Worm (Caenorhabditis elegans) whole organism, L4 larva: ENCODE results near the gene ZC250.5.

ENCODE experiments used
- F37D6.2 ChIP-seq: sonication (generic microtip); optimal IDR thresholded peaks from 2 replicates; lab custom pipeline; 2016; ENCODE audit warnings: mild to moderate bottlenecking, missing genetic modification characterization, missing compliant biosample characterization
- F44E2.7 ChIP-seq: fragments of 200-800 bp; sonication (Bioruptor generic); IDR thresholded peaks from 2 replicates; pipeline ENCODE4 v2.1.2; 2022; ENCODE audit warnings: missing genetic modification characterization, missing compliant biosample characterization
- F49E8.2 ChIP-seq: sonication (generic microtip); optimal IDR thresholded peaks from 2 replicates; lab custom pipeline; 2016; ENCODE audit warnings: missing compliant biosample characterization, mild to moderate bottlenecking, missing genetic modification characterization, borderline replicate concordance
- T20F7.1 ChIP-seq: fragments of 200-800 bp; sonication (Bioruptor generic); optimal IDR thresholded peaks from 2 replicates; lab custom pipeline; 2018; ENCODE audit warnings: mild to moderate bottlenecking, missing genetic modification characterization, missing compliant biosample characterization
- T26A8.4 ChIP-seq: fragments of 200-800 bp; sonication (Bioruptor generic); IDR thresholded peaks from 2 replicates; pipeline ENCODE4 v1.3.6; 2022; ENCODE audit warnings: missing genetic modification characterization, missing compliant biosample characterization
- Y75B8A.6 ChIP-seq: fragments of 200-800 bp; sonication (Bioruptor generic); IDR thresholded peaks from 2 replicates; pipeline ENCODE4 v1.3.6; 2022; ENCODE audit warnings: missing genetic modification reagents, missing genetic modification characterization, missing compliant biosample characterization
- aha-1 ChIP-seq: fragments of 150-350 bp; peaks from one replicate; lab custom pipeline; 2014; ENCODE audit warnings: missing biosample characterization, missing genetic modification characterization
- aly-2 ChIP-seq: sonication (generic microtip); optimal IDR thresholded peaks from 2 replicates; lab custom pipeline; 2018; ENCODE audit warnings: missing biosample characterization, missing genetic modification characterization
- ama-1 ChIP-seq: fragments of 150-350 bp; optimal IDR thresholded peaks from 2 replicates; lab custom pipeline; 2014; ENCODE audit warnings: inconsistent platforms, mixed read lengths
- ctbp-1 ChIP-seq: fragments of 200-800 bp; sonication (Bioruptor generic); IDR thresholded peaks from 2 replicates; pipeline ENCODE4 v1.3.6; 2022; ENCODE audit warnings: missing genetic modification reagents, missing genetic modification characterization, missing compliant biosample characterization
- daf-16 ChIP-seq, 3 experiments: sonication (generic microtip); optimal IDR thresholded peaks; 2 replicates each; lab custom pipeline; 2016 to 2017; ENCODE audit warnings: missing genetic modification characterization in 3 of 3, missing genetic modification reagents in 3 of 3, mild to moderate bottlenecking in 2 of 3, missing compliant biosample characterization in 2 of 3, missing biosample characterization in 1 of 3, moderate library complexity in 1 of 3
- dmd-9 ChIP-seq: fragments of 200-800 bp; sonication (Bioruptor generic); IDR thresholded peaks from 2 replicates; pipeline ENCODE4 v1.3.6; 2022; ENCODE audit warnings: missing genetic modification reagents, missing genetic modification characterization, missing compliant biosample characterization
- duxl-1 ChIP-seq: sonication (generic microtip); optimal IDR thresholded peaks from 2 replicates; lab custom pipeline; 2016; ENCODE audit warnings: mild to moderate bottlenecking, missing genetic modification characterization, moderate library complexity, missing compliant biosample characterization; ENCODE audit not compliant: poor library complexity
- dve-1 ChIP-seq: sonication (generic microtip); optimal IDR thresholded peaks from 2 replicates; lab custom pipeline; 2017; ENCODE audit warnings: antibody characterized with exemption, mild to moderate bottlenecking, missing genetic modification characterization, missing compliant biosample characterization; ENCODE audit not compliant: insufficient read depth
- fkh-10 ChIP-seq: fragments of 150-350 bp; optimal IDR thresholded peaks from 2 replicates; lab custom pipeline; 2014; ENCODE audit warnings: missing biosample characterization, missing genetic modification reagents, missing genetic modification characterization
- fos-1 ChIP-seq: fragments of 150-350 bp; optimal IDR thresholded peaks from 2 replicates; lab custom pipeline; 2014; ENCODE audit warnings: missing biosample characterization, missing genetic modification characterization
- hif-1 ChIP-seq, 2 experiments: sonication (generic microtip); optimal IDR thresholded peaks; 2 replicates each; lab custom pipeline; 2016 to 2017; ENCODE audit warnings: missing compliant biosample characterization in 2 of 2, missing genetic modification characterization in 2 of 2, missing genetic modification reagents in 2 of 2, missing genotype in 2 of 2, mild to moderate bottlenecking in 1 of 2
- hlh-11 ChIP-seq: fragments of 200-800 bp; sonication (Bioruptor generic); optimal IDR thresholded peaks from 2 replicates; lab custom pipeline; 2018; ENCODE audit warnings: mild to moderate bottlenecking, missing genetic modification characterization, missing compliant biosample characterization
- hlh-30 ChIP-seq: sonication (generic microtip); optimal IDR thresholded peaks from 2 replicates; lab custom pipeline; 2017; ENCODE audit warnings: antibody characterized with exemption, mild to moderate bottlenecking, missing genetic modification characterization, missing compliant biosample characterization; ENCODE audit not compliant: insufficient read depth
- hmg-1.1 ChIP-seq: fragments of 200-800 bp; sonication (Bioruptor generic); IDR thresholded peaks from 2 replicates; pipeline ENCODE4 v1.3.6; 2022; ENCODE audit warnings: missing genetic modification reagents, missing genetic modification characterization, missing compliant biosample characterization
- lin-1 ChIP-seq: fragments of 200-800 bp; sonication (Bioruptor generic); IDR thresholded peaks from 2 replicates; pipeline ENCODE4 v1.3.6; 2022; ENCODE audit warnings: missing genetic modification reagents, missing genetic modification characterization, missing compliant biosample characterization
- lin-38 ChIP-seq: fragments of 200-800 bp; sonication (Bioruptor generic); IDR thresholded peaks from 2 replicates; pipeline ENCODE4 v1.3.6; 2022; ENCODE audit warnings: missing genetic modification reagents, missing genetic modification characterization, missing compliant biosample characterization
- lin-39 ChIP-seq: fragments of 150-350 bp; optimal IDR thresholded peaks from 2 replicates; lab custom pipeline; 2014; ENCODE audit warnings: missing biosample characterization, missing genetic modification reagents, missing genetic modification characterization
- lir-3 ChIP-seq: sonication (generic microtip); optimal IDR thresholded peaks from 2 replicates; lab custom pipeline; 2016; ENCODE audit warnings: mild to moderate bottlenecking, missing genetic modification characterization, missing compliant biosample characterization
- lsy-2 ChIP-seq, 2 experiments: fragments of 150-350 bp in 1 of 2; sonication (generic microtip) in 1 of 2; optimal IDR thresholded peaks; 2 replicates each; lab custom pipeline; 2014 to 2017; ENCODE audit warnings: missing biosample characterization in 2 of 2, missing genetic modification characterization in 2 of 2
- madf-5 ChIP-seq, 2 experiments: fragments of 200-800 bp; sonication (Bioruptor generic); IDR thresholded peaks; 2 replicates each; pipeline ENCODE4 v1.3.6; 2022; ENCODE audit warnings: missing compliant biosample characterization in 2 of 2, missing genetic modification characterization in 2 of 2
- mes-2 ChIP-seq: sonication (generic microtip); optimal IDR thresholded peaks from 2 replicates; lab custom pipeline; 2016; ENCODE audit warnings: missing genotype, mild to moderate bottlenecking, missing genetic modification characterization, missing compliant biosample characterization; ENCODE audit not compliant: poor library complexity, severe bottlenecking
- mxl-3 ChIP-seq: fragments of 200-800 bp; sonication (Bioruptor generic); optimal IDR thresholded peaks from 2 replicates; lab custom pipeline; 2018; ENCODE audit warnings: mild to moderate bottlenecking, missing genetic modification characterization, missing compliant biosample characterization
- nhr-102 ChIP-seq: sonication (generic microtip); optimal IDR thresholded peaks from 2 replicates; lab custom pipeline; 2016; ENCODE audit warnings: mild to moderate bottlenecking, missing genetic modification characterization, moderate library complexity, missing compliant biosample characterization
- nhr-11 ChIP-seq: fragments of 150-350 bp; optimal IDR thresholded peaks from 2 replicates; lab custom pipeline; 2014; ENCODE audit warnings: missing biosample characterization, missing genetic modification characterization
- nhr-237 ChIP-seq: sonication (generic microtip); optimal IDR thresholded peaks from 2 replicates; lab custom pipeline; 2017; ENCODE audit warnings: missing biosample characterization, missing genetic modification characterization
- nhr-25 ChIP-seq: sonication (generic microtip); optimal IDR thresholded peaks from 2 replicates; lab custom pipeline; 2017; ENCODE audit warnings: missing genetic modification characterization, mild to moderate bottlenecking, missing compliant biosample characterization, antibody characterized with exemption, moderate library complexity, borderline replicate concordance; ENCODE audit not compliant: insufficient read depth
- nhr-28 ChIP-seq: fragments of 150-350 bp; optimal IDR thresholded peaks from 2 replicates; lab custom pipeline; 2014; ENCODE audit warnings: missing biosample characterization, missing genetic modification characterization
- nhr-42 ChIP-seq: fragments of 200-800 bp; sonication (Bioruptor generic); IDR thresholded peaks from 2 replicates; pipeline ENCODE4 v1.3.6; 2022; ENCODE audit warnings: missing genetic modification characterization, missing compliant biosample characterization
- nhr-48 ChIP-seq: sonication (generic microtip); optimal IDR thresholded peaks from 2 replicates; lab custom pipeline; 2016; ENCODE audit warnings: mild to moderate bottlenecking, missing genetic modification characterization, missing compliant biosample characterization
- nhr-6 ChIP-seq: fragments of 150-350 bp; optimal IDR thresholded peaks from 2 replicates; lab custom pipeline; 2014; ENCODE audit warnings: missing biosample characterization, missing genetic modification characterization
- rbr-2 ChIP-seq: sonication (generic microtip); optimal IDR thresholded peaks from 2 replicates; lab custom pipeline; 2016; ENCODE audit warnings: missing genotype, missing genetic modification characterization, missing compliant biosample characterization
- snpc-1.2 ChIP-seq: fragments of 200-800 bp; sonication (Bioruptor generic); IDR thresholded peaks from 2 replicates; pipeline ENCODE4 v1.3.6; 2022; ENCODE audit warnings: missing genetic modification reagents, missing genetic modification characterization, missing compliant biosample characterization
- snpc-4 ChIP-seq: fragments of 150-350 bp; optimal IDR thresholded peaks from 2 replicates; lab custom pipeline; 2014; ENCODE audit warnings: missing biosample characterization, missing genetic modification characterization
- spr-1 ChIP-seq: sonication (generic microtip); optimal IDR thresholded peaks from 2 replicates; lab custom pipeline; 2016; ENCODE audit warnings: mild to moderate bottlenecking, missing genetic modification characterization, missing compliant biosample characterization
- tra-1 ChIP-seq: fragments of 200-800 bp; sonication (Bioruptor generic); IDR thresholded peaks from 2 replicates; pipeline ENCODE4 v1.3.6; 2022; ENCODE audit warnings: missing genetic modification reagents, missing genetic modification characterization, missing compliant biosample characterization
- unc-130 ChIP-seq: sonication (generic microtip); optimal IDR thresholded peaks from 2 replicates; lab custom pipeline; 2016; ENCODE audit warnings: missing genetic modification reagents, missing genetic modification characterization, missing compliant biosample characterization
- unc-62 ChIP-seq, 3 experiments: fragments of 150-350 bp in 1 of 3; sonication (generic microtip); optimal IDR thresholded peaks in 2 of 3; peaks in 1 of 3; 1 replicate in 1 of 3; 2 replicates in 2 of 3; lab custom pipeline; 2014 to 2017; ENCODE audit warnings: missing biosample characterization in 3 of 3, missing genetic modification characterization in 3 of 3, missing genetic modification reagents in 3 of 3, missing genotype in 1 of 3
- zip-2 ChIP-seq: fragments of 150-350 bp; optimal IDR thresholded peaks from 2 replicates; lab custom pipeline; 2014; ENCODE audit warnings: missing biosample characterization, missing genetic modification characterization
- ztf-7 ChIP-seq: fragments of 150-350 bp; optimal IDR thresholded peaks from 2 replicates; lab custom pipeline; 2014; ENCODE audit warnings: missing biosample characterization, missing genetic modification characterization

The ZC250.5 gene

DNA sequence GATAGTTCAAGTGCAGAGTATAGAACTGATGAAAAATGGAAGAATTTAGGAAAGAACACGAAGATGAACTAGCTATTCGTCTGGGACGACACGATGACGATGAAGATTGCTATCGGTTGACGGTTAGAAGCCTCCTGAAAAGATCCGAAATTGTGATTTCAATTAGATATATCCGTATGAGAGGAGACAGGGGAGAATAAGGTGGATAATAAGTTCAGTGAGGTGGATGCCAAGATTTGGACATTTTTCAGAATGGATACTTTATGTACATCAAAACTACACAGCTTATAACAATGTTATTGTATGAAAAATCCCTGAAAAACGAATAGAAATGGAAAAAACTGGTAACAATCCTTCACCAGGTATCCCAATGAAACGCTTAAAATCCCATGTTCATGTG is 7.4 kb upstream of the ZC250.5 start, which contains the start of gene nstp-3:
TSS of gene nstp-3 (minus strand) at position 101 of the 400 bp plus-strand sequence.
- peak; percentile 52 for TF ChIP-seq aha-1
- no peak for TF ChIP-seq nhr-6 (tag; lab: Kevin White, UChicago)
- TF ChIP-seq, all 104 proteins: peak for 1

DNA sequence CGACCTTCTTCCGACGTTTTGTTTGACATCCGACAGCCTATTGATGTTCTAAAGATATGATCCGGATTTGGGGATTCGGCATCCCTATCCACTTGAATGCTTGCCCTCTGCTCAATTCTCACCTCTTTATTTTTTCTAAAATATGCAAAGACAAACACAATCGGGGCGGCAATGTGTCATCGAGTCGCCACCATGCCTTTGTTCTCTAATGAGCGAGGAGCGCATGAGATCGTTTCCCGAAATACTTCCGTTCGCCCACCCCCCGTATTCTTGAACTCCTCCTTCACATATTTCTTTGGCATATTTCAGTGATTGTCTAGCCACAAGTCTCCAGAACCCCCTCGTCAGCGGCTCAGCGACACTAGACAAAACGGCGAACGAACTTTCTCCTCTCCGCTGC is 6.2 kb upstream of the ZC250.5 start, which contains the start of gene cyn-17:
TSS of gene cyn-17 (plus strand) at position 301 of the 400 bp plus-strand sequence.
- TF ChIP-seq snpc-1.2 (GFP tag; lab: Robert Waterston, UW) (no peak), madf-5 (GFP tag; IDR thresholded peaks at IDR 0.05; lab: Robert Waterston, UW) (no peak), nhr-11 (tag; lab: Kevin White, UChicago) (no peak), mxl-3 (GFP tag; lab: Kevin White, UChicago) (no peak), aha-1 (no peak), unc-130 (no peak), ztf-7 (no peak), duxl-1 (no peak), F37D6.2 (tag; lab: Kevin White, UChicago) (no peak), dmd-9 (GFP tag; lab: Robert Waterston, UW) (no peak), T20F7.1 (GFP tag; lab: Kevin White, UChicago) (no peak), hlh-30 (tag; lab: Kevin White, UChicago) (no peak)

DNA sequence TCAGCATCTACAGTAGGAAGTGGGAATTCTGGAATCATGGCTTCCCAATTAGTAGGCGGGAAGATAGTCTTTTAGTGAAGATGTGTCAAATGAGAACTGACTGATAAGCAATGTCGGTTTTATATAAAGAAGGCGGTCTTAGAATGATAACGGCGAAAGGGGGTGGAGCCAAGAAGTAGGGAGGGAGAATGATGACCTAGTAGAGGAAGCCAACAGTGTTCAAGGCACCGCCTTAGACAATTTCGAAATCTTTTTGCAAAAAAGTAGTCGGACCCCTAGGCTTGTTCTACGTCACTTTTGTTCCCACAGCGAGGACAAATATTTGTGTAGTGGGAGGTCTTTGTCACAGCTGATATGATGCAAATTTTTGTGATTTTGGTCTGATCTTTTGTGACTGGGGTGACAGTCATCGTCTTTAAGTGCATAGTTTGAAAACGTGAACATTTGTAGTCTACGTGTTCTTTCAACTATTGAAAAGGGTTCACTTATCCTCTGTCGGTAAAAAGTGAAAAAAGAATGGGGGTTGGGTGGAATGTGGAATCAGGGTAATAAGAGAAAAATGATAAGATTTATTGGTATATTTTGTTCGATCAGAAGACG is 7.6 kb downstream of the ZC250.5 start, which contains the start of gene ZC250.4:
TSS of gene ZC250.4 (minus strand) at position 78 of the 600 bp plus-strand sequence.
- TF ChIP-seq F44E2.7 (GFP tag; lab: Robert Waterston, UW) (no peak), zip-2 (tag; lab: Kevin White, UChicago) (no peak), nhr-237 (tag; lab: Kevin White, UChicago) (no peak), Y75B8A.6 (no peak), ama-1 (peak; percentile 21), fkh-10 (GFP tag; lab: Kevin White, UChicago) (no peak), aly-2 (tag; lab: Kevin White, UChicago) (no peak), hif-1 (tag; optimal IDR thresholded peaks at IDR 0.05; lab: Kevin White, UChicago) (peak in 1 of 2 experiments; percentile 73), rbr-2 (tag; lab: Kevin White, UChicago) (no peak), unc-62 (GFP tag; optimal IDR thresholded peaks at IDR 0.05 in 1 of 2; lab: Kevin White, UChicago) (peak in 1 of 2 experiments; percentile 14), unc-62 (tag; optimal IDR thresholded peaks at IDR 0.05; lab: Kevin White, UChicago) (no peak), lin-38 (no peak), snpc-1.2 (GFP tag; lab: Robert Waterston, UW) (no peak), nhr-42 (GFP tag; lab: Robert Waterston, UW) (no peak), hlh-11 (tag; lab: Kevin White, UChicago) (peak; percentile 50), ctbp-1 (GFP tag; lab: Robert Waterston, UW) (no peak), snpc-4 (tag; lab: Kevin White, UChicago) (no peak), spr-1 (tag; lab: Kevin White, UChicago) (no peak), fos-1 (no peak), madf-5 (GFP tag; IDR thresholded peaks at IDR 0.05; lab: Robert Waterston, UW) (no peak), hmg-1.1 (GFP tag; lab: Robert Waterston, UW) (no peak), lsy-2 (tag; optimal IDR thresholded peaks at IDR 0.05; lab: Kevin White, UChicago) (no peak), daf-16 (GFP tag; optimal IDR thresholded peaks at IDR 0.05; lab: Kevin White, UChicago) (no peak), daf-16 (tag; optimal IDR thresholded peaks at IDR 0.05; lab: Kevin White, UChicago) (no peak), F49E8.2 (tag; lab: Kevin White, UChicago) (no peak), mes-2 (peak; percentile 20), dve-1 (peak; percentile 41), nhr-28 (peak; percentile 12), nhr-25 (tag; lab: Kevin White, UChicago) (no peak), dmd-9 (GFP tag; lab: Robert Waterston, UW) (no peak), T26A8.4 (GFP tag; lab: Robert Waterston, UW) (no peak), lin-1 (GFP tag; lab: Robert Waterston, UW) (no peak), nhr-102 (tag; lab: Kevin White, UChicago) (peak; percentile 39), lin-39 (tag; lab: Kevin White, UChicago) (no peak), lir-3 (no peak), aha-1 (peak; percentile 74), tra-1 (0 out of 2 replicates have a peak, but pooled peaks have one; percentile 4), nhr-48 (tag; lab: Kevin White, UChicago) (peak; percentile 51)
